Worm (Caenorhabditis elegans): ENCODE data around the gene nhr-274.

Gene nhr-274

ce11 chrIV:1595802-1596201, 49.3 kb downstream of the nhr-274 start, which contains the start of gene npp-8 (continued):
- TF ChIP-seq F37B4.10 (GFP tag; IDR thresholded peaks at IDR 0.05) (no peak), mcd-1 (GFP tag; IDR thresholded peaks at IDR 0.05) (peak; percentile 90), sptf-2 (GFP tag; optimal IDR thresholded peaks at IDR 0.05) (peak; percentile 18), rpc-1 (optimal IDR thresholded peaks at IDR 0.05) (peak; percentile 42), rpc-1 (tag; optimal IDR thresholded peaks at IDR 0.05) (no peak), attf-3 (GFP tag; conservative IDR thresholded peaks at IDR 0.05) (peak; percentile 79), somi-1 (GFP tag; optimal IDR thresholded peaks at IDR 0.05) (peak; percentile 14), ztf-3 (GFP tag; optimal IDR thresholded peaks at IDR 0.05) (no peak), snpc-4 (GFP tag; optimal IDR thresholded peaks at IDR 0.05) (peak; percentile 46), snpc-4 (tag; optimal IDR thresholded peaks at IDR 0.05) (peak; percentile 50 to 66 (median 59)), hlh-26 (GFP tag; conservative IDR thresholded peaks at IDR 0.05) (no peak), efl-1 (GFP tag; optimal IDR thresholded peaks at IDR 0.05) (peak; percentile 93), F10E7.11 (tag; optimal IDR thresholded peaks at IDR 0.05) (peak; percentile 48), hmg-1.2 (GFP tag; IDR thresholded peaks at IDR 0.05) (peak; percentile 70), K12H6.12 (tag; optimal IDR thresholded peaks at IDR 0.05) (peak; percentile 72), akir-1 (GFP tag; optimal IDR thresholded peaks at IDR 0.05) (no peak), ceh-79 (tag; optimal IDR thresholded peaks at IDR 0.05) (no peak), F33H1.4 (GFP tag; IDR thresholded peaks at IDR 0.05) (peak; percentile 81), lin-54 (GFP tag; optimal IDR thresholded peaks at IDR 0.05) (peak; percentile 96), gei-17 (GFP tag; optimal IDR thresholded peaks at IDR 0.05) (peak; percentile 34), snpc-1.1 (tag; optimal IDR thresholded peaks at IDR 0.05; ENCODE audit: insufficient read depth) (peak; percentile 38), nfyb-1 (GFP tag; IDR thresholded peaks at IDR 0.05) (peak; percentile 81), bed-2 (GFP tag; IDR thresholded peaks at IDR 0.05) (peak; percentile 83), fkh-3 (tag; optimal IDR thresholded peaks at IDR 0.05) (no peak), lin-35 (GFP tag; optimal IDR thresholded peaks at IDR 0.05) (peak in 2 of 3 experiments; percentile 5 to 73), cebp-1 (GFP tag; IDR thresholded peaks at IDR 0.05) (peak; percentile 42; the same call in 1 of the 2 replicates), cebp-1 (tag; optimal IDR thresholded peaks at IDR 0.05) (peak; percentile 80), ztf-18 (tag; optimal IDR thresholded peaks at IDR 0.05) (peak; percentile 54), pha-4 (tag; optimal IDR thresholded peaks at IDR 0.05) (peak; percentile 62), mes-4 (tag; optimal IDR thresholded peaks at IDR 0.05) (no peak), rec-8 (tag; optimal IDR thresholded peaks at IDR 0.05) (peak; percentile 14 to 56), lin-26 (GFP tag; IDR thresholded peaks at IDR 0.05) (peak; percentile 57; the same call in 1 of the 2 replicates), egrh-3 (GFP tag; IDR thresholded peaks at IDR 0.05) (peak; percentile 65), attf-6 (GFP tag; IDR thresholded peaks at IDR 0.05) (peak; percentile 38; the same call in 1 of the 2 replicates), bed-1 (GFP tag; IDR thresholded peaks at IDR 0.05) (no peak), nhr-90 (tag; optimal IDR thresholded peaks at IDR 0.05) (peak; percentile 24), ztf-22 (GFP tag; optimal IDR thresholded peaks at IDR 0.05) (no peak), athp-1 (tag; optimal IDR thresholded peaks at IDR 0.05) (peak; percentile 92), ceh-27 (GFP tag; optimal IDR thresholded peaks at IDR 0.05) (peak; percentile 81), repo-1 (tag; optimal IDR thresholded peaks at IDR 0.05) (peak; percentile 73), ztf-25 (GFP tag; IDR thresholded peaks at IDR 0.05) (no peak), let-607 (tag; optimal IDR thresholded peaks at IDR 0.05) (peak in 1 of 2 experiments; percentile 58), D2030.7 (GFP tag; IDR thresholded peaks at IDR 0.05) (peak; percentile 91), ceh-91 (GFP tag; IDR thresholded peaks at IDR 0.05) (peak; percentile 84), aptf-3 (GFP tag; IDR thresholded peaks at IDR 0.05) (0 out of 2 replicates have a peak, but pooled peaks have one; percentile 31), hsf-1 (GFP tag; IDR thresholded peaks at IDR 0.05) (peak; percentile 58), F23B12.7 (tag; optimal IDR thresholded peaks at IDR 0.05; ENCODE audit: insufficient read depth) (peak; percentile 89), nhr-179 (tag; optimal IDR thresholded peaks at IDR 0.05) (no peak), Y53F4B.3 (GFP tag; IDR thresholded peaks at IDR 0.05) (no peak)
